Worm (Caenorhabditis elegans): Measurements from ENCODE around the gene memo-1.

memo-1 gene

ce11 chrV:7837809-7838208 lies 9.2 kb downstream of the memo-1 start, which contains the start of gene ttr-33:
Gene ttr-33, minus strand, starts transcription at chrV:7837909.
- no peak for TF ChIP-seq pros-1 (tag; optimal IDR thresholded peaks at IDR 0.05)
- TF ChIP-seq ama-1 (optimal IDR thresholded peaks at IDR 0.05) = no peak
- TF ChIP-seq gmeb-2 (tag; optimal IDR thresholded peaks at IDR 0.05) = no peak
- TF ChIP-seq che-1 (tag; optimal IDR thresholded peaks at IDR 0.05) = no peak
- no peak for TF ChIP-seq odd-2 (tag; optimal IDR thresholded peaks at IDR 0.05)
- TF ChIP-seq hlh-6 (tag; optimal IDR thresholded peaks at IDR 0.05) = no peak
- no peak for TF ChIP-seq zip-5 (tag; optimal IDR thresholded peaks at IDR 0.05)
- no peak for TF ChIP-seq nhr-232 (tag; optimal IDR thresholded peaks at IDR 0.05)
- no peak for TF ChIP-seq tbx-7 (tag; optimal IDR thresholded peaks at IDR 0.05)
- no peak for TF ChIP-seq rnt-1 (tag; optimal IDR thresholded peaks at IDR 0.05)
- no peak for TF ChIP-seq ceh-14 (tag; optimal IDR thresholded peaks at IDR 0.05)
- TF ChIP-seq pax-1 (tag; optimal IDR thresholded peaks at IDR 0.05) = no peak

ce11 chrV:7836911-7837310 lies 10.1 kb downstream of the memo-1 start, which contains the start of gene txt-5:
Gene txt-5, minus strand, starts transcription at chrV:7837134.
- TF ChIP-seq unc-42 (tag; optimal IDR thresholded peaks at IDR 0.05) = no peak
- peak; percentile 39 for TF ChIP-seq hlh-30 (tag; optimal IDR thresholded peaks at IDR 0.05; ENCODE audit: insufficient read depth)

ce11 chrV:7830952-7831351 lies 16.0 kb downstream of the memo-1 start:
- no peak for TF ChIP-seq sox-2 (GFP tag; IDR thresholded peaks at IDR 0.05)
- TF ChIP-seq gmeb-2 (tag; optimal IDR thresholded peaks at IDR 0.05) = no peak
- TF ChIP-seq fkh-6 (tag; optimal IDR thresholded peaks at IDR 0.05) = no peak
- no peak for TF ChIP-seq hlh-13 (GFP tag; optimal IDR thresholded peaks at IDR 0.05)
- no peak for TF ChIP-seq hlh-30 (tag; optimal IDR thresholded peaks at IDR 0.05; ENCODE audit: insufficient read depth)
- TF ChIP-seq syd-9 (tag; optimal IDR thresholded peaks at IDR 0.05) = no peak
- no peak for TF ChIP-seq mec-3 (tag; optimal IDR thresholded peaks at IDR 0.05; ENCODE audit: borderline replicate concordance)
- TF ChIP-seq ceh-14 (tag; optimal IDR thresholded peaks at IDR 0.05) = no peak
- no peak for TF ChIP-seq lim-6 (tag; optimal IDR thresholded peaks at IDR 0.05)
- no peak for TF ChIP-seq che-1 (tag; optimal IDR thresholded peaks at IDR 0.05)
- TF ChIP-seq unc-86 (tag; optimal IDR thresholded peaks at IDR 0.05) = no peak
- no peak for TF ChIP-seq unc-42 (tag; optimal IDR thresholded peaks at IDR 0.05)

ce11 chrV:7826917-7827316 lies 20.1 kb downstream of the memo-1 start, which contains the start of gene mig-6:
Gene mig-6, plus strand, starts transcription at chrV:7827217.
- TF ChIP-seq C38D4.7 (GFP tag; optimal IDR thresholded peaks at IDR 0.05) (no peak), che-1 (tag; optimal IDR thresholded peaks at IDR 0.05) (no peak), ceh-18 (tag; optimal IDR thresholded peaks at IDR 0.05) (no peak), lin-11 (tag; optimal IDR thresholded peaks at IDR 0.05) (no peak), pag-3 (tag; optimal IDR thresholded peaks at IDR 0.05; ENCODE audit: borderline replicate concordance) (no peak), nfya-1 (tag; optimal IDR thresholded peaks at IDR 0.05) (no peak), ceh-34 (tag; optimal IDR thresholded peaks at IDR 0.05) (no peak), ceh-22 (tag; optimal IDR thresholded peaks at IDR 0.05) (no peak), pat-9 (tag; optimal IDR thresholded peaks at IDR 0.05) (no peak), ceh-2 (tag; optimal IDR thresholded peaks at IDR 0.05) (no peak), madf-2 (tag; optimal IDR thresholded peaks at IDR 0.05) (no peak), ceh-19 (GFP tag; optimal IDR thresholded peaks at IDR 0.05) (no peak), unc-42 (tag; optimal IDR thresholded peaks at IDR 0.05) (no peak), ama-1 (optimal IDR thresholded peaks at IDR 0.05) (no peak), Y22D7AL.16 (tag; optimal IDR thresholded peaks at IDR 0.05) (no peak)

- peak; percentile 3 for TF ChIP-seq unc-55 (GFP tag; optimal IDR thresholded peaks at IDR 0.05)
- TF ChIP-seq ceh-6 (GFP tag; optimal IDR thresholded peaks at IDR 0.05) = no peak
- peak; percentile 64 for TF ChIP-seq hlh-8 (tag; optimal IDR thresholded peaks at IDR 0.05)
Observed at ce11 chrV:7826362-7826761, 20.6 kb downstream of the memo-1 start.
